Worm (Caenorhabditis elegans): ENCODE data around the gene C46A5.4.

DNA sequence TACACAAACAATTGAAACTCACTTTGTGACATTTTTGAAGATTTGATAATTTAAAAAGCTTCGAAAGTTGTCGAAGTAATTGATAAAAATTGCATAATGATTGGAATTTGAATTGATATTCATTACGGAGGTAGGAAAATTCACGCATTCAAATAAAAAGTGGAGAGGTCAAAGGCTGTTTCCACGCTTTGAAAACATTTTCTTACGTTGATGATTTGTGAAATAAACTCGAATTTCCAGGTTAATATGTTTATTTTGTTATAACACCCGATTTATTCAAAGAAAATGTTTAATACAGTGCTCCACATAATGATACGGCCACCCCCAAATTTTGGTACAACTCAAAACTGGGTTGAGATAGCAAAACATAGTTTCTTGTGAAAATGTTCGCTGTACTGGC lies 46.1 kb upstream of the C46A5.4 start, which contains the start of gene C33H5.16:
- no peak for TF ChIP-seq tab-1 (GFP tag; IDR thresholded peaks at IDR 0.05)
- no peak for TF ChIP-seq T22C8.4 (GFP tag; IDR thresholded peaks at IDR 0.05)
